Fruit fly (Drosophila melanogaster): ENCODE results near the gene beta-Spec.

beta-Spec gene

dm6 chrX:17624983-17625401 is 32.2 kb upstream of the beta-Spec start (continued):
- TF ChIP-seq CG3032 (tag; optimal IDR thresholded peaks at IDR 0.05): peak; percentile 77
- peak; percentile 51 for TF ChIP-seq fkh (GFP tag; optimal IDR thresholded peaks at IDR 0.05)
- peak; percentile 86 for TF ChIP-seq CG10669 (GFP tag; optimal IDR thresholded peaks at IDR 0.05)
- TF ChIP-seq Smox (GFP tag; optimal IDR thresholded peaks at IDR 0.05): peak; percentile 92
- TF ChIP-seq CG1621 (tag; optimal IDR thresholded peaks at IDR 0.05): peak; percentile 80
- peak; percentile 71 for TF ChIP-seq CG11902 (GFP tag; optimal IDR thresholded peaks at IDR 0.05)
- TF ChIP-seq Met (GFP tag; optimal IDR thresholded peaks at IDR 0.05): peak; percentile 95
- TF ChIP-seq cyc (GFP tag; optimal IDR thresholded peaks at IDR 0.05): peak; percentile 92
- peak; percentile 85 for TF ChIP-seq CG11762 (GFP tag; optimal IDR thresholded peaks at IDR 0.05; ENCODE audit: insufficient read depth)
- peak; percentile 92 for TF ChIP-seq CG31627 (GFP tag; optimal IDR thresholded peaks at IDR 0.05)
- peak; percentile 89 for TF ChIP-seq CG3919 (GFP tag; optimal IDR thresholded peaks at IDR 0.05)
- TF ChIP-seq pdm3 (GFP tag; optimal IDR thresholded peaks at IDR 0.05): peak; percentile 90
- peak; percentile 74 to 81 for TF ChIP-seq ss (GFP tag; optimal IDR thresholded peaks at IDR 0.05)
- TF ChIP-seq CG8119 (GFP tag; IDR thresholded peaks at IDR 0.05): peak; percentile 92
- peak; percentile 89 for TF ChIP-seq CG6792 (GFP tag; optimal IDR thresholded peaks at IDR 0.05)
- TF ChIP-seq CG11294 (GFP tag; IDR thresholded peaks at IDR 0.05): peak; percentile 84
- TF ChIP-seq Ets96B (tag; optimal IDR thresholded peaks at IDR 0.05): peak; percentile 76
- peak; percentile 95 for TF ChIP-seq lz (GFP tag; optimal IDR thresholded peaks at IDR 0.05)
- peak; percentile 95 for TF ChIP-seq esn (GFP tag; optimal IDR thresholded peaks at IDR 0.05)
- peak; percentile 86 for TF ChIP-seq acj6 (GFP tag; optimal IDR thresholded peaks at IDR 0.05)
- peak; percentile 83 for TF ChIP-seq CG8319 (GFP tag; optimal IDR thresholded peaks at IDR 0.05)
- TF ChIP-seq CG16779 (tag; optimal IDR thresholded peaks at IDR 0.05): peak; percentile 82
- peak; percentile 97 for TF ChIP-seq Eip78C (GFP tag)
- TF ChIP-seq fd59A (GFP tag; optimal IDR thresholded peaks at IDR 0.05): peak; percentile 72
- peak; percentile 95 for TF ChIP-seq Sox102F (GFP tag; optimal IDR thresholded peaks at IDR 0.05)
- TF ChIP-seq Sox14 (GFP tag; optimal IDR thresholded peaks at IDR 0.05): peak; percentile 91
- TF ChIP-seq Sox15 (GFP tag; optimal IDR thresholded peaks at IDR 0.05): peak; percentile 83
- peak; percentile 87 for TF ChIP-seq achi (GFP tag; optimal IDR thresholded peaks at IDR 0.05)
- peak; percentile 79 for TF ChIP-seq CG4318 (GFP tag; optimal IDR thresholded peaks at IDR 0.05)
- TF ChIP-seq salr (GFP tag; optimal IDR thresholded peaks at IDR 0.05): peak; percentile 64 to 84
- peak; percentile 92 for TF ChIP-seq Hr4 (GFP tag; optimal IDR thresholded peaks at IDR 0.05)
- TF ChIP-seq CG8632 (GFP tag; optimal IDR thresholded peaks at IDR 0.05): peak; percentile 89
- TF ChIP-seq svp (GFP tag): peak; percentile 97
- peak; percentile 92 for TF ChIP-seq eg (GFP tag; IDR thresholded peaks at IDR 0.05)
- peak; percentile 83 for TF ChIP-seq CG7368 (GFP tag; optimal IDR thresholded peaks at IDR 0.05)
- peak; percentile 92 for TF ChIP-seq CG6276 (GFP tag; optimal IDR thresholded peaks at IDR 0.05)
- peak; percentile 95 for TF ChIP-seq CG15336 (GFP tag; IDR thresholded peaks at IDR 0.05)
- peak; percentile 85 for TF ChIP-seq Lpt (GFP tag; optimal IDR thresholded peaks at IDR 0.05)
- peak; percentile 90 for TF ChIP-seq OdsH (GFP tag; optimal IDR thresholded peaks at IDR 0.05)
- peak; percentile 73 for TF ChIP-seq Gug (GFP tag; IDR thresholded peaks at IDR 0.05)

DNA sequence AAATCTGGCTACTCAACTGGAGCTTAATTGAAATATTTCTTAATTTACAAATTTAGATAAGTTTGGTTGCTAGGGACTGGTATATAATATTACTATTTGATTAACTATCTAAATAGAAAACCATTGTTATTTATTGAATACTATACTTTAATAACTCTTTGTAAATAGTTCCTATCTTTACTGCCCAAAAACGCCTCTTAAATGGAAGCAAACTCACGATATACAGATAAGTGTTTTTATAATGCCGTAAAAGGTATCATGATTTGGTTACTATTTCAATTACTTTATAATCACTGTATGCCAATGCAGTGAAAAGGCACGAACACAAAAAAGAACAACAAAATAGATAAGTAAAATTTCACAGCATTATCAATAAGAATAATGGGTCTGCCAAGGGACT is 31.3 kb upstream of the beta-Spec start:
- TF ChIP-seq CG11762 (GFP tag; optimal IDR thresholded peaks at IDR 0.05; ENCODE audit: insufficient read depth): no peak
- no peak for TF ChIP-seq dsx (GFP tag; optimal IDR thresholded peaks at IDR 0.05; ENCODE audit: poor library complexity, severe bottlenecking)
- TF ChIP-seq CG6854 (GFP tag; optimal IDR thresholded peaks at IDR 0.05): no peak
- TF ChIP-seq cyc (GFP tag; optimal IDR thresholded peaks at IDR 0.05): no peak
- no peak for TF ChIP-seq CG31627 (GFP tag; optimal IDR thresholded peaks at IDR 0.05)
- TF ChIP-seq CG3032 (tag; optimal IDR thresholded peaks at IDR 0.05): no peak
